Worm (Caenorhabditis elegans) whole organism, L4 larva: ENCODE results near the gene rhi-1.
A peak's percentile ranks its signal among the peaks of the same experiment; 100 is the strongest.

ENCODE experiments used
- ZK546.5 ChIP-seq, 2 experiments: sonication (generic microtip); optimal IDR thresholded peaks; 2 replicates each; lab custom pipeline; 2017; ENCODE audit warnings: missing biosample characterization in 2 of 2, missing genetic modification characterization in 2 of 2
- ces-1 ChIP-seq: fragments of 150-350 bp; sonication (generic microtip); optimal IDR thresholded peaks from 4 replicates; lab custom pipeline; 2014; ENCODE audit warnings: missing biosample characterization, missing genetic modification reagents, missing genetic modification characterization
- daf-12 ChIP-seq: fragments of 150-350 bp; optimal IDR thresholded peaks from 2 replicates; lab custom pipeline; 2014; ENCODE audit warnings: missing biosample characterization, missing genetic modification reagents, missing genetic modification characterization
- mes-2 ChIP-seq: sonication (generic microtip); optimal IDR thresholded peaks from 2 replicates; lab custom pipeline; 2016; ENCODE audit warnings: missing genotype, mild to moderate bottlenecking, missing genetic modification characterization, missing compliant biosample characterization; ENCODE audit not compliant: poor library complexity, severe bottlenecking
- mxl-3 ChIP-seq: fragments of 200-800 bp; sonication (Bioruptor generic); optimal IDR thresholded peaks from 2 replicates; lab custom pipeline; 2018; ENCODE audit warnings: mild to moderate bottlenecking, missing genetic modification characterization, missing compliant biosample characterization
- nhr-41 ChIP-seq: fragments of 200-800 bp; sonication (Bioruptor generic); IDR thresholded peaks from 2 replicates; pipeline ENCODE4 v1.3.6; 2022; ENCODE audit warnings: missing genetic modification reagents, missing genetic modification characterization, missing compliant biosample characterization
- unc-39 ChIP-seq: sonication (generic microtip); optimal IDR thresholded peaks from 2 replicates; lab custom pipeline; 2017; ENCODE audit warnings: missing biosample characterization, missing genetic modification characterization
- unc-62 ChIP-seq, 3 experiments: fragments of 150-350 bp in 1 of 3; sonication (generic microtip); optimal IDR thresholded peaks in 2 of 3; peaks in 1 of 3; 1 replicate in 1 of 3; 2 replicates in 2 of 3; lab custom pipeline; 2014 to 2017; ENCODE audit warnings: missing biosample characterization in 3 of 3, missing genetic modification characterization in 3 of 3, missing genetic modification reagents in 3 of 3, missing genotype in 1 of 3
- zag-1 ChIP-seq: fragments of 150-350 bp; optimal IDR thresholded peaks from 2 replicates; lab custom pipeline; 2014; ENCODE audit warnings: missing biosample characterization, missing genetic modification characterization
- zip-11 ChIP-seq: fragments of 200-800 bp; sonication (Bioruptor generic); IDR thresholded peaks from 2 replicates; pipeline ENCODE4 v1.3.6; 2022; ENCODE audit warnings: missing genetic modification characterization, missing compliant biosample characterization

DNA sequence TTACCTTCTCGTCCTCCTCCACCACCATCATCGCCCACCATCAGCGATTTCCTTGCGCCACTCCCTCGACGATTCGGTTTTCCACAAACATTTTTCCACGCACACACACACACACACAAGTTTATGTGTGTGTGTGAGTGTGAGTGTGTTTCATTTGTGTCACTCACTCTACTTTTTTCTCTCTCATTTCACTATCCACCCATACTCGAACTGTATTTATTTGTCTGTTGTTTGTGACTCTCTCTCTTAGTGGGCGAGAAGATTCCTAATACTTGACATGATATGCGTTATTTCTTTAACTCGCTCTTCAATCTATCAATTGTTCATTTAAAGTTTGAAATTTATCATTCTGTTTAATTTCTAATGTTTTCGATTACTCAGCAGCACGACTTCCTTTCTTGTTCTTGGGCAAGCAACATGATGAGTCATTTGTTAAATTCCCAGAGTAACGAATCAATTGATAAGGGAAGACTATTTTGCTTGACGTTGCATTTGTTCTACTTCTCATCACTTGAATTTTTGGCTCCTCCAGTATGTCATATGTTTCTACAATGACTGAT lies 1.1 kb upstream of the rhi-1 start:
- TF ChIP-seq daf-12 (tag; lab: Kevin White, UChicago) (no peak), unc-62 (GFP tag; optimal IDR thresholded peaks at IDR 0.05 in 1 of 2; lab: Kevin White, UChicago) (no peak), unc-62 (tag; optimal IDR thresholded peaks at IDR 0.05; lab: Kevin White, UChicago) (no peak), mxl-3 (GFP tag; lab: Kevin White, UChicago) (peak; percentile 20), zag-1 (no peak), ces-1 (GFP tag; lab: Kevin White, UChicago) (no peak), zip-11 (GFP tag; lab: Robert Waterston, UW) (no peak), mes-2 (tag; lab: Kevin White, UChicago) (no peak), nhr-41 (GFP tag; lab: Robert Waterston, UW) (no peak), unc-39 (no peak), ZK546.5 (tag; optimal IDR thresholded peaks at IDR 0.05; lab: Kevin White, UChicago) (no peak)
